Worm (Caenorhabditis elegans) whole organism, young adult: ENCODE data around the gene capg-2.

Source experiments
- B0019.2 ChIP-seq: fragments of 200-800 bp; sonication (Bioruptor generic); conservative IDR thresholded peaks from 2 replicates; pipeline ENCODE4 v1.3.6; 2022; ENCODE audit warnings: missing genetic modification reagents, missing genetic modification characterization, missing compliant biosample characterization
- attf-3 ChIP-seq: fragments of 200-800 bp; sonication (Bioruptor generic); conservative IDR thresholded peaks from 2 replicates; pipeline ENCODE4 v1.3.6; 2022; ENCODE audit warnings: missing genetic modification reagents, missing genetic modification characterization, missing compliant biosample characterization
- attf-6 ChIP-seq: fragments of 200-800 bp; sonication (Bioruptor generic); IDR thresholded peaks from 2 replicates; pipeline ENCODE4 v1.3.6; 2022; ENCODE audit warnings: missing genetic modification reagents, missing genetic modification characterization, missing compliant biosample characterization
- ceh-91 ChIP-seq: fragments of 200-800 bp; sonication (Bioruptor generic); IDR thresholded peaks from 2 replicates; pipeline ENCODE4 v1.3.6; 2022; ENCODE audit warnings: missing genetic modification reagents, missing genetic modification characterization, missing compliant biosample characterization
- dpff-1 ChIP-seq: sonication (generic microtip); optimal IDR thresholded peaks from 2 replicates; lab custom pipeline; 2017; ENCODE audit warnings: mild to moderate bottlenecking, missing genetic modification characterization, missing compliant biosample characterization
- hrde-1 ChIP-seq: sonication (generic microtip); optimal IDR thresholded peaks from 2 replicates; lab custom pipeline; 2016; ENCODE audit warnings: missing genetic modification characterization, mild to moderate bottlenecking, missing compliant biosample characterization, moderate library complexity, missing genotype, missing genetic modification reagents, borderline replicate concordance
- let-526 ChIP-seq: fragments of 200-800 bp; sonication (Bioruptor generic); IDR thresholded peaks from 2 replicates; pipeline ENCODE4 v1.3.6; 2022; ENCODE audit warnings: missing genetic modification reagents, missing genetic modification characterization, missing compliant biosample characterization
- nhr-90 ChIP-seq: sonication (generic microtip); optimal IDR thresholded peaks from 2 replicates; lab custom pipeline; 2016; ENCODE audit warnings: missing genotype, mild to moderate bottlenecking, missing genetic modification characterization, missing compliant biosample characterization
- pha-4 ChIP-seq: fragments of 150-350 bp; sonication (generic microtip); optimal IDR thresholded peaks from 2 replicates; lab custom pipeline; 2014; ENCODE audit warnings: missing biosample characterization, missing genetic modification reagents, missing genetic modification characterization
- snpc-4 ChIP-seq, 5 experiments: fragments of 150-350 bp in 1 of 5; sonication (generic microtip) in 4 of 5; optimal IDR thresholded peaks; 2 replicates each; lab custom pipeline; 2014 to 2018; ENCODE audit warnings: missing genetic modification characterization in 5 of 5, missing biosample characterization in 3 of 5, antibody characterized with exemption in 2 of 5, mild to moderate bottlenecking in 2 of 5, missing compliant biosample characterization in 2 of 5, missing genotype in 2 of 5, moderate library complexity in 2 of 5, missing genetic modification reagents in 1 of 5
- ztf-28 ChIP-seq: fragments of 200-800 bp; sonication (Bioruptor generic); IDR thresholded peaks from 2 replicates; pipeline ENCODE4 v1.3.6; 2022; ENCODE audit warnings: missing genetic modification reagents, missing genetic modification characterization, missing compliant biosample characterization

DNA sequence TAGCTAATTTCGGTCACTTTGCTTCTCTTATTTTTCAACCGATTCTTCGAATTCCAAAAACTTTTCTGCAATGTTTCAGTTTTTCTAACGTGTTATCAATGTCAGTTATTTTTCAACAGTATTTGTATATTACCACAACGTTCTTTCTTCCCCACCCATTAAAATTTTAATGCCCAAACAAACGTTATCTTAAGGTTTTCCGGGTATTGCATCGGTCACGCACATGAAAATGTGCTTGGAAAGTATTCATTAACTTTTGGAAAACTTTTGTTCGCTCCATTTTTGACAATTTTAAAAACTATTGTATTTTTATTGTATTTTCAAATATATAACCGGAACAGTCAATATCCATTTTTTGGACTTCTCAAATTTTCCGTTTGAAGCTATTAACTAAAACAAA lies 24.4 kb downstream of the capg-2 start:
- no peak for TF ChIP-seq snpc-4 (GFP tag; optimal IDR thresholded peaks at IDR 0.05; lab: Kevin White, UChicago)
- no peak for TF ChIP-seq snpc-4 (tag; optimal IDR thresholded peaks at IDR 0.05; lab: Kevin White, UChicago)
- no peak for TF ChIP-seq attf-3 (GFP tag; lab: Robert Waterston, UW)
- no peak for TF ChIP-seq attf-6 (GFP tag; lab: Robert Waterston, UW)
- no peak for TF ChIP-seq B0019.2 (GFP tag; lab: Robert Waterston, UW)
- no peak for TF ChIP-seq pha-4 (tag; lab: Kevin White, UChicago)
- no peak for TF ChIP-seq nhr-90 (tag; lab: Kevin White, UChicago)
- no peak for TF ChIP-seq hrde-1 (tag; lab: Kevin White, UChicago)
- no peak for TF ChIP-seq ceh-91 (GFP tag; lab: Robert Waterston, UW)
- TF ChIP-seq dpff-1: no peak
- TF ChIP-seq let-526 (GFP tag; lab: Robert Waterston, UW): no peak
- TF ChIP-seq ztf-28: no peak
